Fruit fly (Drosophila melanogaster): ENCODE data around the gene CG42322.

- TF ChIP-seq CG8478 (optimal IDR thresholded peaks at IDR 0.05) (no peak), CTCF (optimal IDR thresholded peaks at IDR 0.05) (no peak)
These were observed 16.4 kb upstream of the CG42322 start for dm6 chr3R:20723491-20723890.

Measured in S2 (cell line).